Worm (Caenorhabditis elegans): Measurements from ENCODE around the gene ttr-54.

DNA sequence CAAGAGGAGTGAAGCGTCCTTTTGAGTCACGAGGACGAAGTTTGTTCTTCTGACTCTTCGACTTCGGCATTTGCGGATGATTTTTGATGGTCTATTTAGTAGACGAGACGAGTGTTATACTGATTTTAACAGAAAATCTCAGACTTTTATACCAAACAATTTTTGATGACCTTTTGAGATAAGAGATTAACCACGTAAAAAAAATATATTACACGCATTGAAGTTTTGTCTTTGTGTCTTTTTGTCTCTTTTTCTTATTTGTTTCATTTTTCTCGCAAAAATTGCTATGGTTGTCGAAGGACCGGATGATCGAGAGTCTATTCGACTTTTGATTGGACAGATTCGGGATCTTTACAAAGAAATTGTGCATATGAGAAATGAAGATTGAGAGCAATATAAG, 44.1 kb upstream of the ttr-54 start, which contains the start of gene spch-1:
- TF ChIP-seq egl-27 (tag; optimal IDR thresholded peaks at IDR 0.05), result no peak
- TF ChIP-seq fkh-10 (GFP tag; optimal IDR thresholded peaks at IDR 0.05), result no peak
- no peak for TF ChIP-seq irx-1 (tag; optimal IDR thresholded peaks at IDR 0.05)
- no peak for TF ChIP-seq nhr-237 (tag; optimal IDR thresholded peaks at IDR 0.05)
- TF ChIP-seq unc-62 (GFP tag; optimal IDR thresholded peaks at IDR 0.05), result no peak
- no peak for TF ChIP-seq lin-14 (GFP tag; optimal IDR thresholded peaks at IDR 0.05)
- no peak for TF ChIP-seq ceh-88 (GFP tag; IDR thresholded peaks at IDR 0.05)
- no peak for TF ChIP-seq lir-3 (tag; optimal IDR thresholded peaks at IDR 0.05; ENCODE audit: poor library complexity)
- TF ChIP-seq mdl-1 (tag; optimal IDR thresholded peaks at IDR 0.05), result no peak
- TF ChIP-seq aly-2 (tag; optimal IDR thresholded peaks at IDR 0.05), result no peak

Measured in whole organism, L1 larva.